Fruit fly (Drosophila melanogaster): Measurements from ENCODE around the gene CG4928.

Gene CG4928

dm6 chrX:16944049-16944532 is 31.1 kb downstream of the CG4928 start (continued):
- TF ChIP-seq pnt (GFP tag; optimal IDR thresholded peaks at IDR 0.05) (no peak), pros (GFP tag; optimal IDR thresholded peaks at IDR 0.05) (no peak), CG7928 (GFP tag; optimal IDR thresholded peaks at IDR 0.05) (no peak), ftz-f1 (GFP tag; optimal IDR thresholded peaks at IDR 0.05) (no peak), CG11085 (GFP tag; IDR thresholded peaks at IDR 0.05) (no peak), CG32767 (GFP tag; IDR thresholded peaks at IDR 0.05) (peak; percentile 46; the same call in 1 of the 2 replicates), Myb (GFP tag; optimal IDR thresholded peaks at IDR 0.05) (no peak), CG6689 (GFP tag; IDR thresholded peaks at IDR 0.05) (peak; percentile 48; the same call in 1 of the 2 replicates), Ssrp (tag; optimal IDR thresholded peaks at IDR 0.05) (peak; percentile 29), HLH4C (GFP tag; IDR thresholded peaks at IDR 0.05; ENCODE audit: partially characterized antibody) (no peak), prd (optimal IDR thresholded peaks at IDR 0.05) (no peak), prd (GFP tag; IDR thresholded peaks at IDR 0.05) (no peak; the same call in 2 of the 3 replicates), HmgD (GFP tag; optimal IDR thresholded peaks at IDR 0.05) (no peak), Fer1 (GFP tag; optimal IDR thresholded peaks at IDR 0.05) (peak; percentile 82), Stat92E (GFP tag; optimal IDR thresholded peaks at IDR 0.05) (no peak), Hr3 (GFP tag; optimal IDR thresholded peaks at IDR 0.05) (peak; percentile 42), CG13894 (tag; optimal IDR thresholded peaks at IDR 0.05) (peak; percentile 60), CG13624 (GFP tag; optimal IDR thresholded peaks at IDR 0.05) (no peak), CG11398 (GFP tag; optimal IDR thresholded peaks at IDR 0.05) (no peak), sd (tag; optimal IDR thresholded peaks at IDR 0.05) (peak; percentile 5), stwl (tag; optimal IDR thresholded peaks at IDR 0.05) (no peak), CG8359 (GFP tag; optimal IDR thresholded peaks at IDR 0.05; ENCODE audit: borderline replicate concordance) (no peak), CG17612 (GFP tag; IDR thresholded peaks at IDR 0.05) (no peak), CG13296 (GFP tag; optimal IDR thresholded peaks at IDR 0.05) (peak; percentile 78), MESR4 (GFP tag; optimal IDR thresholded peaks at IDR 0.05) (no peak), Rx (GFP tag; IDR thresholded peaks at IDR 0.05) (no peak), Sin3A (optimal IDR thresholded peaks at IDR 0.05) (no peak), Elba2 (GFP tag; optimal IDR thresholded peaks at IDR 0.05) (no peak), gem (tag; optimal IDR thresholded peaks at IDR 0.05) (peak; percentile 88), dysf (GFP tag; IDR thresholded peaks at IDR 0.05) (peak; percentile 68; the same call in 2 of the 3 replicates), CG9609 (GFP tag; optimal IDR thresholded peaks at IDR 0.05) (no peak), inv (GFP tag; IDR thresholded peaks at IDR 0.05; ENCODE audit: partially characterized antibody) (no peak), B-H2 (GFP tag; optimal IDR thresholded peaks at IDR 0.05) (no peak), gce (GFP tag; IDR thresholded peaks at IDR 0.05) (no peak), ara (GFP tag; IDR thresholded peaks at IDR 0.05) (no peak), aop (GFP tag; IDR thresholded peaks at IDR 0.05) (no peak), nmo (GFP tag; optimal IDR thresholded peaks at IDR 0.05) (peak; percentile 64), CG32772 (GFP tag; IDR thresholded peaks at IDR 0.05) (no peak), CG14965 (GFP tag; optimal IDR thresholded peaks at IDR 0.05; ENCODE audit: borderline replicate concordance) (no peak), CG2116 (GFP tag; optimal IDR thresholded peaks at IDR 0.05) (no peak), so (GFP tag; IDR thresholded peaks at IDR 0.05) (no peak), CTCF (GFP tag; optimal IDR thresholded peaks at IDR 0.05) (no peak), NfI (GFP tag; optimal IDR thresholded peaks at IDR 0.05) (peak; percentile 43), pum (GFP tag; optimal IDR thresholded peaks at IDR 0.05) (no peak), GATAe (GFP tag; conservative IDR thresholded peaks at IDR 0.05) (0 out of 2 replicates have a peak, but pooled peaks have one; percentile 31), run (tag; optimal IDR thresholded peaks at IDR 0.05) (peak; percentile 53), H15 (GFP tag; IDR thresholded peaks at IDR 0.05) (no peak), chinmo (GFP tag; IDR thresholded peaks at IDR 0.05; ENCODE audit: partially characterized antibody) (0 out of 4 replicates have a peak, but pooled peaks have one; percentile 19), TFAM (GFP tag; optimal IDR thresholded peaks at IDR 0.05) (no peak), CG6854 (GFP tag; optimal IDR thresholded peaks at IDR 0.05) (peak; percentile 57), wdn (GFP tag; IDR thresholded peaks at IDR 0.05) (no peak), CG30403 (GFP tag; optimal IDR thresholded peaks at IDR 0.05) (peak; percentile 48)
